Worm (Caenorhabditis elegans) whole organism, midembryonic: ENCODE measurements around the gene F41E6.15.

Experiments
- T22C8.4 ChIP-seq: fragments of 200-800 bp; sonication (Bioruptor generic); IDR thresholded peaks from 2 replicates; pipeline ENCODE4 v1.3.6; 2022; ENCODE audit warnings: missing genetic modification characterization, missing compliant biosample characterization
- cog-1 ChIP-seq: sonication (generic microtip); optimal IDR thresholded peaks from 2 replicates; lab custom pipeline; 2016; ENCODE audit warnings: missing genetic modification characterization, missing compliant biosample characterization
- flt-1 ChIP-seq: fragments of 200-800 bp; sonication (Bioruptor generic); IDR thresholded peaks from 2 replicates; pipeline ENCODE4 v1.3.6; 2022; ENCODE audit warnings: missing genetic modification characterization, missing compliant biosample characterization
- klf-2 ChIP-seq: fragments of 200-800 bp; sonication (Bioruptor generic); conservative IDR thresholded peaks from 2 replicates; pipeline ENCODE4 v1.3.6; 2022; ENCODE audit warnings: missing genetic modification reagents, missing genetic modification characterization, missing compliant biosample characterization
- med-1 ChIP-seq: sonication (generic microtip); optimal IDR thresholded peaks from 2 replicates; lab custom pipeline; 2017; ENCODE audit warnings: missing genetic modification characterization, mild to moderate bottlenecking, missing compliant biosample characterization, antibody characterized with exemption, missing genetic modification reagents; ENCODE audit not compliant: insufficient read depth
- ref-1 ChIP-seq: fragments of 200-800 bp; sonication (Bioruptor generic); conservative IDR thresholded peaks from 2 replicates; pipeline ENCODE4 v1.3.6; 2022; ENCODE audit warnings: missing genetic modification reagents, missing genetic modification characterization, missing compliant biosample characterization
- tab-1 ChIP-seq: fragments of 200-800 bp; sonication (Bioruptor generic); IDR thresholded peaks from 2 replicates; pipeline ENCODE4 v1.3.6; 2022; ENCODE audit warnings: missing genetic modification characterization, missing compliant biosample characterization
- ztf-23 ChIP-seq: fragments of 200-800 bp; sonication (Bioruptor generic); IDR thresholded peaks from 2 replicates; pipeline ENCODE4 v1.3.6; 2022; ENCODE audit warnings: missing genetic modification reagents, missing genetic modification characterization, missing compliant biosample characterization
- ztf-29 ChIP-seq: fragments of 200-800 bp; sonication (Bioruptor generic); IDR thresholded peaks from 2 replicates; pipeline ENCODE4 v1.3.6; 2022; ENCODE audit warnings: missing genetic modification reagents, missing genetic modification characterization, missing compliant biosample characterization

Gene F41E6.15

DNA sequence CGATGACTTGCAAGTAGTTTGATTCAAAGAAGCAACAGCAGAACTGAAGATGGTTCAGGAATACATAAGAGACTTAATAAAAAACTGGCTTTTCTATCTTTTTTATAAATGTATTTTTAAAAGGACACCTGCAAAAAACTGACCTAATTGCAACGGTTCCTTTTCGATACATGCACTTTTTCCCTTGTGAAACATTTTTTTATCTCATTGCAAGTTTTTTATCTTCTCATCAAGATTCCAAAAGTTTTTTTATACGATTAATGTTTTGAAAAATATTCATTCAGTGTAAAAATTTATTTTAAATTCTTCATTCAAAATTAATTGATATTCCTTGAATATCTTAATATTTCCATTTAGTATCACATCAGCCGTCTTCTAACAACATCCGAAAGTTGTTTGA lies 33.0 kb upstream of the F41E6.15 start, which contains the start of gene oac-29:
oac-29 (minus strand) TSS at position 101 of the 400 bp plus-strand sequence.
- TF ChIP-seq flt-1 (GFP tag; lab: Robert Waterston, UW) (no peak), cog-1 (tag; lab: Kevin White, UChicago) (no peak), T22C8.4 (GFP tag; lab: Robert Waterston, UW) (no peak), klf-2 (GFP tag; lab: Robert Waterston, UW) (no peak), ztf-29 (no peak), med-1 (GFP tag; lab: Kevin White, UChicago) (no peak), ztf-23 (no peak), tab-1 (GFP tag; lab: Robert Waterston, UW) (no peak), ref-1 (GFP tag; lab: Robert Waterston, UW) (no peak)

ce11 chrV:8632788-8633187 lies 30.2 kb upstream of the F41E6.15 start:
- no peak for TF ChIP-seq ref-1 (GFP tag; lab: Robert Waterston, UW)
- no peak for TF ChIP-seq med-1 (GFP tag; lab: Kevin White, UChicago)
- TF ChIP-seq T22C8.4 (GFP tag; lab: Robert Waterston, UW), result no peak
- no peak for TF ChIP-seq ztf-23
- no peak for TF ChIP-seq tab-1 (GFP tag; lab: Robert Waterston, UW)
- TF ChIP-seq ztf-29, result no peak
- TF ChIP-seq flt-1 (GFP tag; lab: Robert Waterston, UW), result no peak
- no peak for TF ChIP-seq cog-1 (tag; lab: Kevin White, UChicago)
- TF ChIP-seq klf-2 (GFP tag; lab: Robert Waterston, UW), result no peak

DNA sequence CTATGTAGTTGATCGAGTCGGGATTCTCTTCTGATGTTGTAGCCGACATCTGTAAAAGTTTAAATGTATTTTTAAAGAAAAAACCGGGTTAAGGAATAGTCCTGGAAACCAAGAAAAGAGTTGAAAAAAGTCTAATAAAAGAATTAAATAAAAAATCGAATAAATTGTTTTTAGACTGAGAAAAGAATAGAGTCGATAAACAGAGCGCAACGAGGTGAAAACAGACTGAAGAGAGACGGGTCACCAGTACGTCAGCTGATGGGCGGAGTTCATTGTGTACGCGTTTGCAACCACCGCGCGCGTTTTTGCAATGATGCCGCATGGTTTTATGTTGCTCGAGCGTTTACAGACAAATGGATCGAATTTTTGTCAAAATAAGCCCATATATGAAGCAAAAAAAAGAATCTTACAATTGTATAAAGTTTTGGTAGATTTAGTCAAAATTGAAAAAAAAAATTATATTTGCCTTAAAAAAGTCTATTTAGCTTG lies 28.8 kb upstream of the F41E6.15 start, which contains the start of gene atg-18:
atg-18 (minus strand) TSS at position 51 of the 489 bp plus-strand sequence.
- TF ChIP-seq T22C8.4 (GFP tag; lab: Robert Waterston, UW), result no peak
- TF ChIP-seq med-1 (GFP tag; lab: Kevin White, UChicago), result peak; percentile 78
- peak; percentile 51; the same call in 1 of the 2 replicates for TF ChIP-seq klf-2 (GFP tag; lab: Robert Waterston, UW)
- peak; percentile 58; the same call in 1 of the 2 replicates for TF ChIP-seq ztf-29
- TF ChIP-seq cog-1 (tag; lab: Kevin White, UChicago), result peak; percentile 2
- TF ChIP-seq tab-1 (GFP tag; lab: Robert Waterston, UW), result no peak
- TF ChIP-seq ztf-23, result peak; percentile 68; the same call in 1 of the 2 replicates
- no peak for TF ChIP-seq flt-1 (GFP tag; lab: Robert Waterston, UW)
- no peak for TF ChIP-seq ref-1 (GFP tag; lab: Robert Waterston, UW)

ce11 chrV:8629029-8629428 lies 26.5 kb upstream of the F41E6.15 start, which contains the start of gene F41E6.12:
F41E6.12 (minus strand) TSS chrV:8629129.
- no peak for TF ChIP-seq ztf-29
- TF ChIP-seq flt-1 (GFP tag; lab: Robert Waterston, UW), result no peak
- no peak for TF ChIP-seq ztf-23
- TF ChIP-seq tab-1 (GFP tag; lab: Robert Waterston, UW), result no peak
- no peak for TF ChIP-seq ref-1 (GFP tag; lab: Robert Waterston, UW)
- TF ChIP-seq cog-1 (tag; lab: Kevin White, UChicago), result no peak
- TF ChIP-seq med-1 (GFP tag; lab: Kevin White, UChicago), result no peak
- TF ChIP-seq T22C8.4 (GFP tag; lab: Robert Waterston, UW), result no peak
- no peak for TF ChIP-seq klf-2 (GFP tag; lab: Robert Waterston, UW)

DNA sequence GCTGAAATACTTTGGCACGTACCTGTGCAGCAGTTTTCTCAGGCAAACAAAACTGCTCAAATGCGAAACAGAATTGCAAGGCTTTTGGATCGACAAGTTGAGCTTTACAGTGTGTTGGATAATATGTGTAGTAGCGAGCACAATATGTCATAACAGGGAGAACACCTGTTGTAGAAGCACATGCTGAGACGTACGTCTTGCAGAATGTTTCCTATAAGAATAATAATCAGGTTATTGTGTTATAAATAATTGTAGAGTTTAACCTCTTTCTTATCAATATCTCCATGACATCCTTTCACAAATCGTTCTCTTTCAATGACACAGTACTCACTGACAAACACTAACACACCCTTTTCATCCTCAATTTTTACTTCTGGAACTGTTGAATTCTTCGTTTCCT lies 25.0 kb upstream of the F41E6.15 start:
- TF ChIP-seq T22C8.4 (GFP tag; lab: Robert Waterston, UW), result no peak
- TF ChIP-seq med-1 (GFP tag; lab: Kevin White, UChicago), result no peak
- TF ChIP-seq ref-1 (GFP tag; lab: Robert Waterston, UW), result no peak
- no peak for TF ChIP-seq tab-1 (GFP tag; lab: Robert Waterston, UW)
- no peak for TF ChIP-seq flt-1 (GFP tag; lab: Robert Waterston, UW)
- no peak for TF ChIP-seq klf-2 (GFP tag; lab: Robert Waterston, UW)
- no peak for TF ChIP-seq ztf-23

- TF ChIP-seq ref-1 (GFP tag; lab: Robert Waterston, UW) (no peak), tab-1 (GFP tag; lab: Robert Waterston, UW) (no peak), med-1 (GFP tag; lab: Kevin White, UChicago) (no peak), flt-1 (GFP tag; lab: Robert Waterston, UW) (no peak), T22C8.4 (GFP tag; lab: Robert Waterston, UW) (no peak), cog-1 (tag; lab: Kevin White, UChicago) (no peak), klf-2 (GFP tag; lab: Robert Waterston, UW) (no peak), ztf-29 (no peak), ztf-23 (no peak)
Observed at ce11 chrV:8626406-8626805, 23.9 kb upstream of the F41E6.15 start.

DNA sequence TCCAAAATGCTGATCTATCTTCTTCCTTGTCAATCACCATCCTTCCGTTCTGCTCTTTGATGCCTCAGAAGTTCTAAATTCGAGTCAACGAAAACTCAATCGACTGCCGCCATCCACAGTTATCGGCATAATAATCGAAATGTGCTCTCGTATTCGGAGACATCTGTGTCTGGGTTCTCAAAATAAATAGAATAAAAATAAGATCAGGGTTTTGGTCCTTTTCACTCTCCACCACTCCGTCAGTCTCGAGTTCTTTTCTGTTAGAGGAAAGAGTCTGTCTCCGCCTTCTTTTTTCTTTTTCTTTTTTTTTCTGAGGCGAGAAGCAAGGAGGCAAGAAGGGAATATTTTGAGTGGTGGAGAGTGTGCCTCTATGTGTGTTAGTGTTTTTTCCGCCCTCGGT lies 21.2 kb upstream of the F41E6.15 start, which contains the start of gene F41E6.17:
F41E6.17 (plus strand) TSS at position 348 of the 400 bp plus-strand sequence.
- TF ChIP-seq med-1 (GFP tag; lab: Kevin White, UChicago) (no peak), ref-1 (GFP tag; lab: Robert Waterston, UW) (no peak), T22C8.4 (GFP tag; lab: Robert Waterston, UW) (no peak), ztf-29 (no peak), tab-1 (GFP tag; lab: Robert Waterston, UW) (no peak), klf-2 (GFP tag; lab: Robert Waterston, UW) (no peak), flt-1 (GFP tag; lab: Robert Waterston, UW) (no peak), ztf-23 (no peak), cog-1 (tag; lab: Kevin White, UChicago) (no peak)

DNA sequence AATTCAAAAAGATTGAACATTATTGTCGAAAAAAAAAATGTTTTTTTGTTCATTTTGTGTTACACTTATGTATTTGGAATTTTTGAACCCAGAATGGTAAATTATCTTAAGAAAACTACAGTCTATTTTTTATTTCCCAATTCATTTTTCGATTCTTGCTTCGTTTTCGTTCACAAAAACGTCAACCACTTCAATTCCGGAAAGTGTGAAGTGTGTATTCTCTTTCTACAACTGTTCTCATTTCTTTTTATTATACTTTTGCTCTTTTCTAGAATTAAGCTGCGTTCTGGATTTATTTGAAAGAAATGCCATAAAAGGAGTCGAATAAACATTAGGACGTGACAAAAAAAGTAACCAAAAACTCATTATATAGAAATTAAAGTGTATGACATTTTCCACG lies 19.8 kb upstream of the F41E6.15 start, which contains the start of gene F41E6.1:
F41E6.1 (plus strand) TSS at position 301 of the 400 bp plus-strand sequence.
- TF ChIP-seq ztf-23 (no peak), flt-1 (GFP tag; lab: Robert Waterston, UW) (no peak), ztf-29 (no peak), ref-1 (GFP tag; lab: Robert Waterston, UW) (no peak), klf-2 (GFP tag; lab: Robert Waterston, UW) (no peak), med-1 (GFP tag; lab: Kevin White, UChicago) (no peak), T22C8.4 (GFP tag; lab: Robert Waterston, UW) (no peak), tab-1 (GFP tag; lab: Robert Waterston, UW) (no peak), cog-1 (tag; lab: Kevin White, UChicago) (no peak)

DNA sequence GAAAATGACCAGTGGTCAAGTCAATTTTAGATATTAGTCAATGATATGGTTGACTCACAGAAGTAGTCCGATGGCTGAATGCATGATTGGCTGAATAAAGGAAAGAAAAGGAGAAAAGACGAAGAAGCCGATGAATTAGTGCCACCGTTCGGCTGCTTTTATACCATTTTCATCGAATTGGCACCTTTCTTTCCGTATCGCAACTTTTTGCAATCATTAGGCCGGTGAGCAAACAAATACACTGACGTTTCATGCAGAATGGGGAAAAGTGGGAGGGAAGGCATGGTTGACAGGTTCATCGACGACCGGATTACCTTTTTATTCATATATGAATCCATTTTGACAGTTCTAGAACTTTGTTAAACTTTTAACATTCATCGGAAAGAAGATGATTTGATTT lies 18.7 kb upstream of the F41E6.15 start, which contains the start of gene idpc-2:
idpc-2 (minus strand) TSS at position 101 of the 400 bp plus-strand sequence.
- TF ChIP-seq flt-1 (GFP tag; lab: Robert Waterston, UW) (no peak), T22C8.4 (GFP tag; lab: Robert Waterston, UW) (no peak), med-1 (GFP tag; lab: Kevin White, UChicago) (no peak), klf-2 (GFP tag; lab: Robert Waterston, UW) (no peak), ztf-29 (no peak), ref-1 (GFP tag; lab: Robert Waterston, UW) (no peak), tab-1 (GFP tag; lab: Robert Waterston, UW) (no peak)
